Worm (Caenorhabditis elegans) whole organism, young adult: ENCODE results near the gene npl-10.

ENCODE experiments used
- F23B12.7 ChIP-seq: sonication (generic microtip); optimal IDR thresholded peaks from 2 replicates; lab custom pipeline; 2017; ENCODE audit warnings: missing genetic modification characterization, mild to moderate bottlenecking, missing compliant biosample characterization, antibody characterized with exemption, moderate library complexity; ENCODE audit not compliant: insufficient read depth
- Y79H2A.3 ChIP-seq: fragments of 200-800 bp; sonication (Bioruptor generic); conservative IDR thresholded peaks from 2 replicates; pipeline ENCODE4 v1.3.6; 2022; ENCODE audit warnings: missing genetic modification reagents, missing genetic modification characterization, missing compliant biosample characterization
- mel-28 ChIP-seq: sonication (generic microtip); optimal IDR thresholded peaks from 2 replicates; lab custom pipeline; 2016; ENCODE audit warnings: borderline replicate concordance, mild to moderate bottlenecking, missing genetic modification characterization, missing compliant biosample characterization
- nhr-90 ChIP-seq: sonication (generic microtip); optimal IDR thresholded peaks from 2 replicates; lab custom pipeline; 2016; ENCODE audit warnings: missing genotype, mild to moderate bottlenecking, missing genetic modification characterization, missing compliant biosample characterization
- ztf-22 ChIP-seq: fragments of 200-800 bp; sonication (Bioruptor generic); optimal IDR thresholded peaks from 2 replicates; lab custom pipeline; 2018; ENCODE audit warnings: mild to moderate bottlenecking, missing genetic modification characterization, moderate library complexity, missing compliant biosample characterization
- ztf-28 ChIP-seq: fragments of 200-800 bp; sonication (Bioruptor generic); IDR thresholded peaks from 2 replicates; pipeline ENCODE4 v1.3.6; 2022; ENCODE audit warnings: missing genetic modification reagents, missing genetic modification characterization, missing compliant biosample characterization
- ztf-6 ChIP-seq: fragments of 200-800 bp; sonication (Bioruptor generic); IDR thresholded peaks from 2 replicates; pipeline ENCODE4 v1.3.6; 2022; ENCODE audit warnings: missing genetic modification reagents, missing genetic modification characterization, missing compliant biosample characterization

ce11 chrIII:3898354-3898753, 37.4 kb downstream of the npl-10 start:
- no peak for TF ChIP-seq Y79H2A.3 (GFP tag; lab: Robert Waterston, UW)
- no peak for TF ChIP-seq ztf-22
- TF ChIP-seq mel-28 (tag; lab: Kevin White, UChicago), result no peak
- TF ChIP-seq ztf-28 (GFP tag; lab: Robert Waterston, UW), result no peak
- no peak for TF ChIP-seq nhr-90 (tag; lab: Kevin White, UChicago)
- TF ChIP-seq F23B12.7 (tag; lab: Kevin White, UChicago), result no peak
- no peak for TF ChIP-seq ztf-6 (GFP tag; lab: Robert Waterston, UW)
